Worm (Caenorhabditis elegans) whole organism, late embryonic: Measurements from ENCODE around the gene F46C5.10.

Source experiments
- C08G9.2 ChIP-seq: sonication (generic microtip); optimal IDR thresholded peaks from 2 replicates; lab custom pipeline; 2016; ENCODE audit warnings: mild to moderate bottlenecking, missing genetic modification characterization, moderate library complexity, missing compliant biosample characterization
- K09A11.1 ChIP-seq: sonication (generic microtip); optimal IDR thresholded peaks from 2 replicates; lab custom pipeline; 2017; ENCODE audit warnings: antibody characterized with exemption, mild to moderate bottlenecking, missing genetic modification characterization, missing compliant biosample characterization; ENCODE audit not compliant: insufficient read depth
- ama-1 ChIP-seq: fragments of 150-350 bp; optimal IDR thresholded peaks from 2 replicates; lab custom pipeline; 2014
- ceh-22 ChIP-seq: sonication (generic microtip); optimal IDR thresholded peaks from 2 replicates; lab custom pipeline; 2017; ENCODE audit warnings: missing biosample characterization, missing genetic modification characterization
- ceh-30 ChIP-seq: fragments of 150-350 bp; optimal IDR thresholded peaks from 2 replicates; lab custom pipeline; 2014; ENCODE audit warnings: missing biosample characterization, missing genetic modification characterization
- dve-1 ChIP-seq: sonication (generic microtip); optimal IDR thresholded peaks from 2 replicates; lab custom pipeline; 2017; ENCODE audit warnings: antibody characterized with exemption, mild to moderate bottlenecking, missing genetic modification characterization, missing compliant biosample characterization
- pha-2 ChIP-seq: sonication (generic microtip); optimal IDR thresholded peaks from 2 replicates; lab custom pipeline; 2017; ENCODE audit warnings: mild to moderate bottlenecking, missing genetic modification characterization, missing compliant biosample characterization
- pqm-1 ChIP-seq: sonication (generic microtip); optimal IDR thresholded peaks from 2 replicates; lab custom pipeline; 2016; ENCODE audit warnings: missing genetic modification characterization, missing compliant biosample characterization
- zip-5 ChIP-seq: sonication (generic microtip); optimal IDR thresholded peaks from 2 replicates; lab custom pipeline; 2016; ENCODE audit warnings: missing genetic modification characterization, missing compliant biosample characterization

DNA sequence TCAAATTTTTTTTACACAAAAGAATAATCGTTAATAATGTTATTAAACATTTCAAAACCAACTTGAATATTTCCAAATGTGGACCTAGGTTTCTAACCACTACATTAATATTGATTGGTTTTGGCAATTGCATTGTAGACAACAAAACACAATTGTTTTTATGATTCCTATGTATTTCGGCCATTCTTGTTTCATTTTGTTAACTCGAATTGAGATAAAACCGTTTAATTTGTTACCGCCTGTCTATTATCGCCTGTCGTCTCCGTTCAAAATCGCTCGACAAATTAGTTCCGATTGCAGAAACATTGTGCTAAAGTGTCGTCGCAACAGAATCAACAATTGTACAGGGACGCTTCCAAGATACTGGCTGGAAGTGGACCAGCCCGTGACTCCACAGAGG is 48.2 kb downstream of the F46C5.10 start, which contains the start of gene let-19:
- TF ChIP-seq ceh-22 (no peak), zip-5 (no peak), pqm-1 (no peak), K09A11.1 (no peak), C08G9.2 (tag; lab: Kevin White, UChicago) (no peak), dve-1 (tag; lab: Kevin White, UChicago) (no peak), pha-2 (no peak), ama-1 (lab: Kevin White, UChicago) (no peak), ceh-30 (tag; lab: Kevin White, UChicago) (no peak)
